Fruit fly (Drosophila melanogaster): ENCODE results near the gene Rala.
A peak's percentile ranks its signal among the peaks of the same experiment; 100 is the strongest.

Gene Rala

dm6 chrX:3745264-3745564, 25.8 kb upstream of the Rala start (continued):
- no peak for TF ChIP-seq MBD-R2 (GFP tag; IDR thresholded peaks at IDR 0.05)
- peak; percentile 3 for TF ChIP-seq Fer3 (tag; optimal IDR thresholded peaks at IDR 0.05)
- TF ChIP-seq jing (GFP tag; optimal IDR thresholded peaks at IDR 0.05), result no peak
- no peak for TF ChIP-seq CG13775 (GFP tag; optimal IDR thresholded peaks at IDR 0.05)
- TF ChIP-seq CG17359 (tag; optimal IDR thresholded peaks at IDR 0.05), result peak; percentile 57
- TF ChIP-seq zfh1 (GFP tag; IDR thresholded peaks at IDR 0.05), result no peak
- TF ChIP-seq CG11504 (tag; optimal IDR thresholded peaks at IDR 0.05), result peak; percentile 61
- TF ChIP-seq CG15011 (GFP tag; optimal IDR thresholded peaks at IDR 0.05), result no peak
- TF ChIP-seq CG10366 (GFP tag; IDR thresholded peaks at IDR 0.05), result peak; percentile 27; the same call in 1 of the 2 replicates
- TF ChIP-seq tna (GFP tag; IDR thresholded peaks at IDR 0.05; ENCODE audit: partially characterized antibody), result no peak
- TF ChIP-seq CG33213 (GFP tag; optimal IDR thresholded peaks at IDR 0.05), result no peak
- no peak for TF ChIP-seq CG8290 (GFP tag; optimal IDR thresholded peaks at IDR 0.05)
- TF ChIP-seq CG8290 (tag; optimal IDR thresholded peaks at IDR 0.05), result peak in 1 of 2 experiments; percentile 50
- TF ChIP-seq insv (GFP tag; optimal IDR thresholded peaks at IDR 0.05), result no peak
- no peak for TF ChIP-seq Eip74EF (GFP tag; optimal IDR thresholded peaks at IDR 0.05)
- TF ChIP-seq CG14710 (tag; optimal IDR thresholded peaks at IDR 0.05), result no peak
- TF ChIP-seq CG11247 (GFP tag; IDR thresholded peaks at IDR 0.05), result no peak
- no peak for TF ChIP-seq mld (GFP tag; IDR thresholded peaks at IDR 0.05; ENCODE audit: partially characterized antibody)
- no peak for TF ChIP-seq CG12744 (GFP tag; optimal IDR thresholded peaks at IDR 0.05)
- no peak for TF ChIP-seq maf-S (GFP tag; optimal IDR thresholded peaks at IDR 0.05)
- peak; percentile 46 for TF ChIP-seq grau (tag; optimal IDR thresholded peaks at IDR 0.05)
- TF ChIP-seq nerfin-1 (tag; optimal IDR thresholded peaks at IDR 0.05), result no peak
- TF ChIP-seq Mes4 (GFP tag; optimal IDR thresholded peaks at IDR 0.05), result no peak
- TF ChIP-seq CG15514 (GFP tag; optimal IDR thresholded peaks at IDR 0.05), result no peak
- peak; percentile 77 for TF ChIP-seq Med (GFP tag)
- no peak for TF ChIP-seq slou (GFP tag; optimal IDR thresholded peaks at IDR 0.05)
- no peak for TF ChIP-seq Spps (tag; optimal IDR thresholded peaks at IDR 0.05)
- no peak for TF ChIP-seq slp2 (GFP tag; optimal IDR thresholded peaks at IDR 0.05)
- no peak for TF ChIP-seq zf30C (GFP tag; optimal IDR thresholded peaks at IDR 0.05)
- TF ChIP-seq CG13624 (GFP tag; optimal IDR thresholded peaks at IDR 0.05), result no peak
- no peak for TF ChIP-seq CG8359 (GFP tag; optimal IDR thresholded peaks at IDR 0.05; ENCODE audit: borderline replicate concordance)
- TF ChIP-seq CG10267 (tag; optimal IDR thresholded peaks at IDR 0.05), result no peak
- no peak for TF ChIP-seq Mrtf (GFP tag; IDR thresholded peaks at IDR 0.05)
- no peak for TF ChIP-seq Stat92E (GFP tag; optimal IDR thresholded peaks at IDR 0.05)
- TF ChIP-seq zen2 (GFP tag; IDR thresholded peaks at IDR 0.05; ENCODE audit: partially characterized antibody), result no peak
- TF ChIP-seq Hand (GFP tag; optimal IDR thresholded peaks at IDR 0.05), result no peak
- TF ChIP-seq zfh2 (GFP tag; optimal IDR thresholded peaks at IDR 0.05), result no peak
- TF ChIP-seq CG16813 (GFP tag; IDR thresholded peaks at IDR 0.05; ENCODE audit: partially characterized antibody), result no peak
- 0 out of 2 replicates have a peak, but pooled peaks have one; percentile 21 for TF ChIP-seq sob (GFP tag; IDR thresholded peaks at IDR 0.05)
- TF ChIP-seq jumu (GFP tag; optimal IDR thresholded peaks at IDR 0.05), result no peak
- TF ChIP-seq toy (GFP tag; IDR thresholded peaks at IDR 0.05), result no peak
- TF ChIP-seq CG18599 (GFP tag; optimal IDR thresholded peaks at IDR 0.05), result peak; percentile 37
- TF ChIP-seq br (optimal IDR thresholded peaks at IDR 0.05), result no peak
- no peak for TF ChIP-seq chn (GFP tag; optimal IDR thresholded peaks at IDR 0.05)
- TF ChIP-seq ind (GFP tag; optimal IDR thresholded peaks at IDR 0.05), result peak; percentile 26
- TF ChIP-seq CG3847 (GFP tag; IDR thresholded peaks at IDR 0.05), result no peak
- TF ChIP-seq CG7987 (GFP tag; optimal IDR thresholded peaks at IDR 0.05), result no peak
- TF ChIP-seq CG8924 (tag; optimal IDR thresholded peaks at IDR 0.05), result no peak
- TF ChIP-seq Dek (tag; optimal IDR thresholded peaks at IDR 0.05), result no peak
- TF ChIP-seq cwo (GFP tag; optimal IDR thresholded peaks at IDR 0.05), result no peak
- TF ChIP-seq HmgD (GFP tag; optimal IDR thresholded peaks at IDR 0.05), result no peak
- no peak for TF ChIP-seq az2 (GFP tag; optimal IDR thresholded peaks at IDR 0.05)
